Worm (Caenorhabditis elegans) whole organism, late embryonic: Measurements from ENCODE around the gene mstr-2.

Experiments
- C08G9.2 ChIP-seq: sonication (generic microtip); optimal IDR thresholded peaks from 2 replicates; lab custom pipeline; 2016; ENCODE audit warnings: mild to moderate bottlenecking, missing genetic modification characterization, moderate library complexity, missing compliant biosample characterization
- ceh-34 ChIP-seq: sonication (generic microtip); optimal IDR thresholded peaks from 2 replicates; lab custom pipeline; 2016; ENCODE audit warnings: mild to moderate bottlenecking, missing genetic modification characterization, missing compliant biosample characterization
- fkh-10 ChIP-seq: fragments of 150-350 bp; optimal IDR thresholded peaks from 2 replicates; lab custom pipeline; 2014; ENCODE audit warnings: missing biosample characterization, missing genetic modification reagents, missing genetic modification characterization
- madf-2 ChIP-seq: sonication (generic microtip); optimal IDR thresholded peaks from 2 replicates; lab custom pipeline; 2017; ENCODE audit warnings: missing genetic modification characterization, missing compliant biosample characterization
- nfya-1 ChIP-seq: sonication (generic microtip); optimal IDR thresholded peaks from 2 replicates; lab custom pipeline; 2017; ENCODE audit warnings: missing genetic modification characterization, mild to moderate bottlenecking, missing compliant biosample characterization, antibody characterized with exemption, moderate library complexity
- unc-42 ChIP-seq: sonication (generic microtip); optimal IDR thresholded peaks from 2 replicates; lab custom pipeline; 2016; ENCODE audit warnings: missing genotype, missing genetic modification characterization, missing compliant biosample characterization

ce11 chrIII:4496085-4496484, 27.2 kb downstream of the mstr-2 start:
- TF ChIP-seq madf-2 (tag; lab: Kevin White, UChicago) (no peak), unc-42 (tag; lab: Kevin White, UChicago) (no peak), ceh-34 (tag; lab: Kevin White, UChicago) (no peak), fkh-10 (no peak), C08G9.2 (tag; lab: Kevin White, UChicago) (no peak), nfya-1 (tag; lab: Kevin White, UChicago) (no peak)
